Fruit fly (Drosophila melanogaster) whole organism, adult: ENCODE data around the gene Glut1.

ENCODE experiments used
- CG11617 ChIP-seq: fragments of 200-800 bp; sonication (Bioruptor generic); optimal IDR thresholded peaks from 2 replicates; lab custom pipeline; 2017; ENCODE audit warnings: mild to moderate bottlenecking, missing biosample characterization, missing genetic modification reagents, missing genetic modification characterization
- CG12768 ChIP-seq: fragments of 200-800 bp; sonication (Bioruptor generic); optimal IDR thresholded peaks from 2 replicates; lab custom pipeline; 2017; ENCODE audit warnings: missing biosample characterization, missing genetic modification characterization, mild to moderate bottlenecking, moderate library complexity, missing genetic modification reagents
- CG14711 ChIP-seq: fragments of 200-800 bp; sonication (Bioruptor generic); optimal IDR thresholded peaks from 2 replicates; lab custom pipeline; 2018; ENCODE audit warnings: missing biosample characterization, mild to moderate bottlenecking, missing genetic modification characterization, moderate library complexity
- CG1620 ChIP-seq: fragments of 200-800 bp; sonication (Bioruptor generic); optimal IDR thresholded peaks from 2 replicates; lab custom pipeline; 2016; ENCODE audit warnings: missing biosample characterization, missing genetic modification characterization
- CG33017 ChIP-seq: fragments of 200-800 bp; sonication (Bioruptor generic); optimal IDR thresholded peaks from 2 replicates; lab custom pipeline; 2018; ENCODE audit warnings: missing biosample characterization, mild to moderate bottlenecking, missing genetic modification characterization, moderate library complexity
- CG5204 ChIP-seq: fragments of 200-800 bp; sonication (Bioruptor generic); optimal IDR thresholded peaks from 2 replicates; lab custom pipeline; 2016; ENCODE audit warnings: missing biosample characterization, missing genetic modification characterization
- CG7045 ChIP-seq: fragments of 200-800 bp; sonication (Bioruptor generic); optimal IDR thresholded peaks from 2 replicates; lab custom pipeline; 2017; ENCODE audit warnings: missing biosample characterization, mild to moderate bottlenecking, missing genetic modification characterization
- CG7101 ChIP-seq: fragments of 200-800 bp; sonication (Bioruptor generic); optimal IDR thresholded peaks from 2 replicates; lab custom pipeline; 2018; ENCODE audit warnings: missing biosample characterization, mild to moderate bottlenecking, missing genetic modification characterization, moderate library complexity
- Clk ChIP-seq: fragments of 200-800 bp; sonication (Bioruptor generic); optimal IDR thresholded peaks from 2 replicates; lab custom pipeline; 2017; ENCODE audit warnings: missing biosample characterization, missing genetic modification characterization
- Crg-1 ChIP-seq: fragments of 200-800 bp; sonication (Bioruptor generic); optimal IDR thresholded peaks from 2 replicates; lab custom pipeline; 2016; ENCODE audit warnings: missing biosample characterization, missing genetic modification characterization
- Hr96 ChIP-seq: fragments of 200-800 bp; sonication (Bioruptor generic); optimal IDR thresholded peaks from 2 replicates; lab custom pipeline; 2016; ENCODE audit warnings: missing biosample characterization, missing genetic modification characterization
- Mnt ChIP-seq: fragments of 200-800 bp; sonication (Bioruptor generic); optimal IDR thresholded peaks from 2 replicates; lab custom pipeline; 2016; ENCODE audit warnings: missing biosample characterization, mild to moderate bottlenecking, missing genetic modification characterization
- bab1 ChIP-seq: fragments of 200-800 bp; sonication (Bioruptor generic); optimal IDR thresholded peaks from 3 replicates; lab custom pipeline; 2019; ENCODE audit warnings: missing biosample characterization, mild to moderate bottlenecking, missing genetic modification characterization, moderate library complexity
- cic ChIP-seq: fragments of 200-800 bp; sonication (Bioruptor generic); optimal IDR thresholded peaks from 2 replicates; lab custom pipeline; 2017; ENCODE audit warnings: missing biosample characterization, mild to moderate bottlenecking, missing genetic modification characterization, moderate library complexity
- cnc ChIP-seq, 2 experiments: fragments of >200 bp; optimal IDR thresholded peaks; 2 replicates each; lab custom pipeline; 2017
- kay ChIP-seq: fragments of 200-800 bp; sonication (Bioruptor generic); peaks from one replicate; lab custom pipeline; 2016; ENCODE audit warnings: missing biosample characterization, missing genetic modification characterization, borderline replicate concordance
- ovo ChIP-seq: fragments of 200-800 bp; sonication (Bioruptor generic); optimal IDR thresholded peaks from 2 replicates; lab custom pipeline; 2016; ENCODE audit warnings: missing biosample characterization, missing genetic modification characterization
- pad ChIP-seq: fragments of 200-800 bp; sonication (Bioruptor generic); optimal IDR thresholded peaks from 3 replicates; lab custom pipeline; 2017; ENCODE audit warnings: missing biosample characterization, missing genetic modification characterization, mild to moderate bottlenecking, moderate library complexity, missing genetic modification reagents
- tj ChIP-seq: fragments of 200-800 bp; sonication (Bioruptor generic); optimal IDR thresholded peaks from 3 replicates; lab custom pipeline; 2017; ENCODE audit warnings: missing biosample characterization, mild to moderate bottlenecking, missing genetic modification characterization, moderate library complexity
- toe ChIP-seq: fragments of 200-800 bp; sonication (Bioruptor generic); optimal IDR thresholded peaks from 2 replicates; lab custom pipeline; 2016; ENCODE audit warnings: missing biosample characterization, missing genetic modification characterization

The Glut1 gene

dm6 chr3L:895314-895980, 18.4 kb upstream of the Glut1 start, which contains the start of gene CG34056:
TSS of gene CG34056 (plus strand) at chr3L:895951.
- TF ChIP-seq CG1620 (no peak), CG14711 (peak; percentile 80), Crg-1 (GFP tag; lab: Kevin White, UChicago) (no peak), CG12768 (GFP tag; lab: Kevin White, UChicago) (peak; percentile 90), Mnt (GFP tag; lab: Kevin White, UChicago) (no peak), CG7101 (tag; lab: Kevin White, UChicago) (peak; percentile 79), kay (GFP tag; lab: Kevin White, UChicago) (peak; percentile 97), ovo (GFP tag; lab: Kevin White, UChicago) (no peak), CG7045 (GFP tag; lab: Kevin White, UChicago) (peak; percentile 90), CG33017 (peak; percentile 88), Hr96 (GFP tag; lab: Kevin White, UChicago) (peak; percentile 63), tj (GFP tag; lab: Kevin White, UChicago) (peak; percentile 4), cnc (optimal IDR thresholded peaks at IDR 0.05; lab: Kevin White, UChicago) (no peak), bab1 (GFP tag; lab: Kevin White, UChicago) (peak; percentile 71), toe (peak; percentile 81), pad (GFP tag; lab: Kevin White, UChicago) (peak; percentile 34), Clk (GFP tag; lab: Kevin White, UChicago) (peak; percentile 64), cic (GFP tag; lab: Kevin White, UChicago) (no peak), CG5204 (GFP tag; lab: Kevin White, UChicago) (peak; percentile 69), CG11617 (GFP tag; lab: Kevin White, UChicago) (no peak)

- no peak for TF ChIP-seq ovo (GFP tag; lab: Kevin White, UChicago)
- no peak for TF ChIP-seq CG33017
- no peak for TF ChIP-seq CG14711
- TF ChIP-seq Hr96 (GFP tag; lab: Kevin White, UChicago) = no peak
- no peak for TF ChIP-seq kay (GFP tag; lab: Kevin White, UChicago)
- no peak for TF ChIP-seq cnc (optimal IDR thresholded peaks at IDR 0.05; lab: Kevin White, UChicago)
- no peak for TF ChIP-seq tj (GFP tag; lab: Kevin White, UChicago)
- no peak for TF ChIP-seq CG12768 (GFP tag; lab: Kevin White, UChicago)
- TF ChIP-seq CG11617 (GFP tag; lab: Kevin White, UChicago) = no peak
- no peak for TF ChIP-seq pad (GFP tag; lab: Kevin White, UChicago)
- TF ChIP-seq Mnt (GFP tag; lab: Kevin White, UChicago) = no peak
- TF ChIP-seq Crg-1 (GFP tag; lab: Kevin White, UChicago) = no peak
- no peak for TF ChIP-seq CG7045 (GFP tag; lab: Kevin White, UChicago)
- TF ChIP-seq Clk (GFP tag; lab: Kevin White, UChicago) = no peak
- no peak for TF ChIP-seq CG1620
- TF ChIP-seq toe = no peak
Observed at dm6 chr3L:897080-897479, 16.8 kb upstream of the Glut1 start, which contains the start of gene CG34057. TSS of gene CG34057 (plus strand) at chr3L:897380.

- TF ChIP-seq cnc (optimal IDR thresholded peaks at IDR 0.05; lab: Kevin White, UChicago) (no peak), Hr96 (GFP tag; lab: Kevin White, UChicago) (no peak), CG5204 (GFP tag; lab: Kevin White, UChicago) (no peak), CG12768 (GFP tag; lab: Kevin White, UChicago) (no peak), bab1 (GFP tag; lab: Kevin White, UChicago) (no peak), CG7101 (tag; lab: Kevin White, UChicago) (no peak), Mnt (GFP tag; lab: Kevin White, UChicago) (no peak), pad (GFP tag; lab: Kevin White, UChicago) (no peak), cic (GFP tag; lab: Kevin White, UChicago) (no peak), CG7045 (GFP tag; lab: Kevin White, UChicago) (no peak)
Observed at dm6 chr3L:899304-899703, 14.6 kb upstream of the Glut1 start.

dm6 chr3L:900466-901249, 13.2 kb upstream of the Glut1 start:
- TF ChIP-seq Hr96 (GFP tag; lab: Kevin White, UChicago) = no peak
- no peak for TF ChIP-seq kay (GFP tag; lab: Kevin White, UChicago)
- no peak for TF ChIP-seq CG14711
- no peak for TF ChIP-seq Crg-1 (GFP tag; lab: Kevin White, UChicago)
- TF ChIP-seq CG7101 (tag; lab: Kevin White, UChicago) = no peak
- no peak for TF ChIP-seq CG7045 (GFP tag; lab: Kevin White, UChicago)
- TF ChIP-seq toe = no peak
- no peak for TF ChIP-seq tj (GFP tag; lab: Kevin White, UChicago)
- TF ChIP-seq Mnt (GFP tag; lab: Kevin White, UChicago) = no peak
- no peak for TF ChIP-seq CG1620
- TF ChIP-seq bab1 (GFP tag; lab: Kevin White, UChicago) = no peak
- no peak for TF ChIP-seq CG33017
- no peak for TF ChIP-seq CG12768 (GFP tag; lab: Kevin White, UChicago)
- no peak for TF ChIP-seq CG5204 (GFP tag; lab: Kevin White, UChicago)
- no peak for TF ChIP-seq Clk (GFP tag; lab: Kevin White, UChicago)
- no peak for TF ChIP-seq pad (GFP tag; lab: Kevin White, UChicago)
- TF ChIP-seq CG11617 (GFP tag; lab: Kevin White, UChicago) = no peak
- TF ChIP-seq cic (GFP tag; lab: Kevin White, UChicago) = no peak
- no peak for TF ChIP-seq cnc (optimal IDR thresholded peaks at IDR 0.05; lab: Kevin White, UChicago)

dm6 chr3L:901442-901841, 12.4 kb upstream of the Glut1 start:
- TF ChIP-seq CG7045 (GFP tag; lab: Kevin White, UChicago) (no peak), Clk (GFP tag; lab: Kevin White, UChicago) (no peak), CG1620 (no peak), CG33017 (no peak), CG5204 (GFP tag; lab: Kevin White, UChicago) (no peak)
